Fruit fly (Drosophila melanogaster) whole organism, pupa: ENCODE results near the gene CG43349.

Source experiments
- CG10348 ChIP-seq: fragments of 200-800 bp; sonication (Bioruptor generic); IDR thresholded peaks from 2 replicates; pipeline ENCODE4 v1.3.6; 2022; ENCODE audit warnings: missing biosample characterization, missing genetic modification characterization
- CG12605 ChIP-seq: fragments of 200-800 bp; sonication (Bioruptor generic); IDR thresholded peaks from 2 replicates; pipeline ENCODE4 v1.3.6; 2022; ENCODE audit warnings: missing biosample characterization, missing genetic modification characterization
- CG13204 ChIP-seq: fragments of 200-800 bp; sonication (Bioruptor generic); optimal IDR thresholded peaks from 2 replicates; lab custom pipeline; 2018; ENCODE audit warnings: missing biosample characterization, mild to moderate bottlenecking, missing genetic modification characterization, moderate library complexity
- CG14655 ChIP-seq: fragments of 200-800 bp; sonication (Bioruptor generic); optimal IDR thresholded peaks from 3 replicates; lab custom pipeline; 2017; ENCODE audit warnings: mild to moderate bottlenecking, missing biosample characterization, missing genetic modification reagents, missing genetic modification characterization
- CG15710 ChIP-seq: fragments of 200-800 bp; sonication (Bioruptor generic); optimal IDR thresholded peaks from 2 replicates; lab custom pipeline; 2018; ENCODE audit warnings: missing biosample characterization, mild to moderate bottlenecking, missing genetic modification characterization, moderate library complexity
- CG17806 ChIP-seq: fragments of 200-800 bp; sonication (Bioruptor generic); optimal IDR thresholded peaks from 2 replicates; lab custom pipeline; 2018; ENCODE audit warnings: missing biosample characterization, mild to moderate bottlenecking, missing genetic modification characterization, moderate library complexity
- CG32121 ChIP-seq: fragments of 200-800 bp; sonication (Bioruptor generic); IDR thresholded peaks from 2 replicates; pipeline ENCODE4 v1.3.6; 2022; ENCODE audit warnings: missing biosample characterization, missing genetic modification characterization
- CG34367 ChIP-seq: fragments of 200-800 bp; sonication (Bioruptor generic); optimal IDR thresholded peaks from 2 replicates; lab custom pipeline; 2018; ENCODE audit warnings: missing biosample characterization, mild to moderate bottlenecking, missing genetic modification characterization
- CG4496 ChIP-seq: fragments of 200-800 bp; sonication (Bioruptor generic); IDR thresholded peaks from 3 replicates; pipeline ENCODE4 v1.3.6; 2022; ENCODE audit warnings: missing biosample characterization, missing genetic modification characterization
- CG8159 ChIP-seq: fragments of 200-800 bp; sonication (Bioruptor generic); optimal IDR thresholded peaks from 3 replicates; lab custom pipeline; 2018; ENCODE audit warnings: missing biosample characterization, mild to moderate bottlenecking, missing genetic modification characterization, moderate library complexity
- CG8301 ChIP-seq: fragments of 200-800 bp; sonication (Bioruptor generic); optimal IDR thresholded peaks from 2 replicates; lab custom pipeline; 2018; ENCODE audit warnings: missing biosample characterization, mild to moderate bottlenecking, missing genetic modification characterization
- D1 ChIP-seq: fragments of 200-800 bp; sonication (Bioruptor generic); optimal IDR thresholded peaks from 2 replicates; lab custom pipeline; 2018; ENCODE audit warnings: missing biosample characterization, mild to moderate bottlenecking, missing genetic modification characterization, moderate library complexity
- EcR ChIP-seq: fragments of 200-800 bp; sonication (Bioruptor generic); optimal IDR thresholded peaks from 3 replicates; lab custom pipeline; 2019; ENCODE audit warnings: missing biosample characterization, missing genetic modification characterization, mild to moderate bottlenecking, moderate library complexity, missing genetic modification reagents
- Ets98B ChIP-seq: fragments of 200-800 bp; sonication (Bioruptor generic); IDR thresholded peaks from 2 replicates; pipeline ENCODE4 v1.3.6; 2022; ENCODE audit warnings: missing biosample characterization, missing genetic modification characterization
- Pif1A ChIP-seq: fragments of 200-800 bp; sonication (Bioruptor generic); optimal IDR thresholded peaks from 3 replicates; lab custom pipeline; 2016; ENCODE audit warnings: missing biosample characterization, missing genetic modification characterization
- Pif1B ChIP-seq: fragments of 200-800 bp; sonication (Bioruptor generic); optimal IDR thresholded peaks from 3 replicates; lab custom pipeline; 2016; ENCODE audit warnings: missing biosample characterization, missing genetic modification characterization
- Snoo ChIP-seq: fragments of 200-800 bp; sonication (Bioruptor generic); optimal IDR thresholded peaks from 3 replicates; lab custom pipeline; 2017; ENCODE audit warnings: missing biosample characterization, mild to moderate bottlenecking, missing genetic modification characterization, inconsistent platforms
- fd96Ca ChIP-seq: fragments of 200-800 bp; sonication (Bioruptor generic); IDR thresholded peaks from 3 replicates; pipeline ENCODE4 v1.3.6; 2022; ENCODE audit warnings: missing biosample characterization, missing genetic modification characterization
- gl ChIP-seq: fragments of 200-800 bp; sonication (Bioruptor generic); optimal IDR thresholded peaks from 2 replicates; lab custom pipeline; 2018; ENCODE audit warnings: missing biosample characterization, mild to moderate bottlenecking, missing genetic modification characterization
- rn ChIP-seq: fragments of 200-800 bp; sonication (Bioruptor generic); IDR thresholded peaks from 2 replicates; pipeline ENCODE4 v1.3.6; 2022; ENCODE audit warnings: missing biosample characterization, missing genetic modification characterization

Gene CG43349

DNA sequence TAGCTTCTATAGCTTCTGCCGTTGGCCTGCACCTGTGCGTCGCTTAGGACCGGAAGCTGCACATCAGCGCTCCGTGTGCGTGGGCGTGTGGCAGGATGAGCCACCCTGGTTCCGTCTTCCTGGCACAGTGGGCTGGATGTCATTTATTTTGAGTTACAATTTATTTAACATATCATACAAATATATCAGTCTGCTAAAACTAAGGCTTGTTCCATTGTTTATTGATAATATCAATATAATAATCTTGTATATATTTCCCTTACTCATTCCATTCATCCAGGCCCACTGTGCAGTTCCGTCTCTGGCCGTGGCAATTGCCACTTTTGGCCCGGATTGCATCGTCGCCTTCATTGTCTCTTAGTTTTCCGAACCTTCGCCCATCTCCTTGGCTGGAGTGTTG is 14.5 kb downstream of the CG43349 start:
- TF ChIP-seq EcR, result no peak
- TF ChIP-seq CG8159, result peak; percentile 14

DNA sequence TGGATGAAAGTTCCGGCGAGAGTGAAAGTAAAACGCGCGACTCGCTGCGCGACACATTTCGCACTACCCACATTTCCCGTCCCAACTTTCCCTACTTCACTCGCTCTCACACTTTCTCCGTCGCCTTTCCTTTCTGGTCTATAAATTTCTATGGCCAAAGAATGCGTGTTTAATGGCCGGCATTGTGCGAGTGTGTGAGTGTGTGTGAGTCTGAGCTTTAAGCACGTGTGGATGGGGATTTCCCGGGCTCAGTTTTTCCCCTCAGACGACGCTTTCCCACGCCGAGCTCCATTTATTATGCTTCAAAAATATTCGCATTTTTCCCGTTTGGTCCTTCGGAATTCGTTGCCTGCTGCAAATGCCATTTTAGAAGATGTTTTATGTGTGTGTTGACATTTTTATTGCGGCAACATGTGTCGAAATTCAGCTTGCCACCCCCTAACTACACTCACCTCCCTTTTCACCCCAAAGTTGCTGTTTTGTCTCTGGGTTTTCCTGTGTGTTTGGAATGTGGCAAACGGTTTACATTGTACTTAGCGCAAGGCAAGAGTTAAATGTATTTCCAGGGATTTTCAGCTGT is 17.1 kb downstream of the CG43349 start:
- no peak for TF ChIP-seq Pif1B
- TF ChIP-seq Ets98B (GFP tag; lab: Robert Waterston, UW), result no peak
- no peak for TF ChIP-seq CG14655 (GFP tag; lab: Kevin White, UChicago)
- no peak for TF ChIP-seq CG15710
- no peak for TF ChIP-seq CG8159
- TF ChIP-seq Pif1A (GFP tag; lab: Kevin White, UChicago), result no peak
- TF ChIP-seq D1 (tag; lab: Kevin White, UChicago), result no peak
- TF ChIP-seq CG4496 (GFP tag; lab: Robert Waterston, UW), result no peak
- no peak for TF ChIP-seq fd96Ca (GFP tag; lab: Robert Waterston, UW)
- TF ChIP-seq, all 21 proteins: peak for 0

DNA sequence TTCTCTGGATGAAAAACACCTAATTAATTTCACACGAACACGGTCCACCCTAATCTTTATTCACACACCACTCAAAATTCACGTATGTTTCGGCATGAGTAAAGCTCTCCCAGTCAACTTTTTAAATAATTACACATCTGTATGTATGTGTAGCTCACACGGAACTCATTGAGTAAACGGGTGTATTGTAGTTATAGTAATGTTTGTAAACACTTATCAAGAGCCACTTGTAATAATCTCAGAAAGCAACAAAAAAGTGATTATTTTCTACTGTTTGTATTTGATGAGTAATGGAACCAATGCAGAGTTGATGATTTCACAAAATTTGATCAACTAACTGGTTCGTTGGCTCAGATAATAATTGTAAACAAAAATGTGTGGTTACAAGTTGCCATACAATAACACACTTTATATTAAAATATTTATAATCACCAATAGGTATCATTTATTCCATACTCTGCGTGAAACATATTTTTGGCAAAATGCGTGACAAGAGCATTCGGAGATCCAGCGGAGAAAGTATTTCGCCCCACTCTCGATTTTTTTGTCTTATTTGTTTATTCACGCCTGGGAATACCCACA is 18.0 kb downstream of the CG43349 start:
- TF ChIP-seq CG8159, result no peak
- no peak for TF ChIP-seq CG34367 (tag; lab: Kevin White, UChicago)
- TF ChIP-seq rn (GFP tag; lab: Robert Waterston, UW), result no peak

- no peak for TF ChIP-seq Pif1B
- TF ChIP-seq EcR, result no peak
- no peak for TF ChIP-seq CG8159
- TF ChIP-seq CG15710, result no peak
- TF ChIP-seq CG34367 (tag; lab: Kevin White, UChicago), result no peak
- TF ChIP-seq Ets98B (GFP tag; lab: Robert Waterston, UW), result no peak
- no peak for TF ChIP-seq D1 (tag; lab: Kevin White, UChicago)
- TF ChIP-seq CG32121 (GFP tag; lab: Robert Waterston, UW), result no peak
- no peak for TF ChIP-seq rn (GFP tag; lab: Robert Waterston, UW)
- no peak for TF ChIP-seq CG17806 (tag; lab: Kevin White, UChicago)
- no peak for TF ChIP-seq Snoo (tag; lab: Kevin White, UChicago)
- TF ChIP-seq, all 21 proteins: peak for 0
Measured at dm6 chr2L:1218475-1218874, 18.5 kb downstream of the CG43349 start.

- TF ChIP-seq Pif1A (GFP tag; lab: Kevin White, UChicago) (no peak), EcR (no peak), CG10348 (GFP tag; lab: Robert Waterston, UW) (no peak), CG14655 (GFP tag; lab: Kevin White, UChicago) (no peak), CG8159 (no peak), CG17806 (tag; lab: Kevin White, UChicago) (no peak), CG12605 (GFP tag; lab: Robert Waterston, UW) (no peak), fd96Ca (GFP tag; lab: Robert Waterston, UW) (no peak), Ets98B (GFP tag; lab: Robert Waterston, UW) (no peak), gl (tag; lab: Kevin White, UChicago) (no peak), CG13204 (no peak), Snoo (tag; lab: Kevin White, UChicago) (no peak), CG32121 (GFP tag; lab: Robert Waterston, UW) (no peak)
Measured at dm6 chr2L:1218993-1219392, 19.0 kb downstream of the CG43349 start, which contains the start of gene CG42329. Gene CG42329, plus strand, starts transcription at chr2L:1219293.

DNA sequence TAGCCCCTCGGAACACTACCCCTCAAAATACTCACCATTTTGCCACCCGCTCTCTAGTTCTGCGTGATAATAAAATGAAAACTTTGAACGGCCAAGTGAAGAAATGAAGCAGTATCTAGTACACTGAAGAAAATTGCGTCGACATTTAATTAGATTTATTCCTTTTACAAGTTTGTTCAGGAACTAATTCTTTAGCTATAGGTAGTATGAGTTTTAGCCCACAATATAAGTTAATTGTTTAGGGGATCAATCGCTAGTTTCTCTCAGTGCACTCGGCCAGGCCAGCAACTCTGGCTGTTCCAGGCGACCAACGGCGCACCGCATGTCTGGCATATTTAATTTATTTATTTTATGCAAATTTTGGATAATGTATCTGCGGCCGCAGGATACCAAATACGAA is 30.7 kb downstream of the CG43349 start:
- TF ChIP-seq rn (GFP tag; lab: Robert Waterston, UW) (no peak), CG14655 (GFP tag; lab: Kevin White, UChicago) (no peak), gl (tag; lab: Kevin White, UChicago) (no peak), CG32121 (GFP tag; lab: Robert Waterston, UW) (no peak), CG12605 (GFP tag; lab: Robert Waterston, UW) (no peak), CG8159 (no peak), EcR (no peak), Pif1A (GFP tag; lab: Kevin White, UChicago) (no peak), CG15710 (no peak), fd96Ca (GFP tag; lab: Robert Waterston, UW) (no peak), CG17806 (tag; lab: Kevin White, UChicago) (no peak), Snoo (tag; lab: Kevin White, UChicago) (no peak), CG34367 (tag; lab: Kevin White, UChicago) (no peak), CG8301 (tag; lab: Kevin White, UChicago) (no peak), D1 (tag; lab: Kevin White, UChicago) (no peak), CG4496 (GFP tag; lab: Robert Waterston, UW) (no peak)

DNA sequence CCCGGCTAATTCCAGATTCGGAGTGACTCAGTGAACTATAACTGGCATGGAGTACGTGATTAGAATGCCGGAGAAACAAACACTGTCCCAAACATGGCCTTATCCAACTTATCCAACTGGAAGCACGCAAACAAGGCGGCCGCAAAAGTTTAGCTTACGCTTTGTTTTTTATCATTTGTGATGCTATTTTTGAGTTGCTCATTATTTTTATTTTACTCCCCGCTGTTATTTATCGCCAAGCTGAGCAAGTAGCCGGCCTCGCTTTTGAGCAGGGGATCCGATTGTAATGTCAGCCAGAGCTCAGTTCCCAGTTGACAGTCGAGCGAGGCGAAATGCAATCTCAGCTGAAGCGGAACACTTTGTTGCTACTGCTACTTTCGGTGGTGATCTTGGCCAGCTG is 39.7 kb downstream of the CG43349 start, which contains the start of gene CG5397:
Gene CG5397, plus strand, starts transcription at position 301 of the 400 bp plus-strand sequence.
- TF ChIP-seq Snoo (tag; lab: Kevin White, UChicago) (no peak), CG17806 (tag; lab: Kevin White, UChicago) (no peak), CG15710 (no peak)
